Worm (Caenorhabditis elegans) whole organism, L2 larva: ENCODE measurements around the gene Y6E2A.1.
"Not testable (repeated sequence)": the region's sequence is repeated elsewhere in the genome, so short reads cannot be mapped to it uniquely, and the experiment has no call there.

Source experiments
- C34F6.9 ChIP-seq: fragments of 150-350 bp; optimal IDR thresholded peaks from 2 replicates; lab custom pipeline; 2014; ENCODE audit warnings: missing biosample characterization, missing genetic modification characterization
- F13H6.1 ChIP-seq: sonication (generic microtip); optimal IDR thresholded peaks from 2 replicates; lab custom pipeline; 2016; ENCODE audit warnings: missing genetic modification characterization, missing compliant biosample characterization
- Y55F3AM.14 ChIP-seq: fragments of 200-800 bp; sonication (Bioruptor generic); optimal IDR thresholded peaks from 2 replicates; lab custom pipeline; 2018; ENCODE audit warnings: mild to moderate bottlenecking, missing genetic modification characterization, missing compliant biosample characterization
- ZK546.5 ChIP-seq: sonication (generic microtip); optimal IDR thresholded peaks from 2 replicates; lab custom pipeline; 2017; ENCODE audit warnings: missing biosample characterization, missing genetic modification characterization
- alr-1 ChIP-seq: fragments of 150-350 bp; optimal IDR thresholded peaks from 2 replicates; lab custom pipeline; 2014; ENCODE audit warnings: missing biosample characterization, missing genetic modification characterization
- aly-2 ChIP-seq: fragments of 150-350 bp; optimal IDR thresholded peaks from 2 replicates; lab custom pipeline; 2014; ENCODE audit warnings: missing biosample characterization, missing genetic modification characterization
- ama-1 ChIP-seq: fragments of 150-350 bp; optimal IDR thresholded peaks from 2 replicates; lab custom pipeline; 2018; ENCODE audit warnings: inconsistent platforms
- blmp-1 ChIP-seq: sonication (generic microtip); optimal IDR thresholded peaks from 2 replicates; lab custom pipeline; 2017; ENCODE audit warnings: missing genetic modification characterization, mild to moderate bottlenecking, missing compliant biosample characterization, antibody characterized with exemption, moderate library complexity; ENCODE audit not compliant: insufficient read depth
- ceh-16 ChIP-seq: fragments of 150-350 bp; optimal IDR thresholded peaks from 2 replicates; lab custom pipeline; 2014; ENCODE audit warnings: missing biosample characterization, missing genetic modification characterization
- ceh-82 ChIP-seq: fragments of 150-350 bp; optimal IDR thresholded peaks from 2 replicates; lab custom pipeline; 2014; ENCODE audit warnings: missing biosample characterization, missing genetic modification characterization
- crh-2 ChIP-seq: sonication (generic microtip); optimal IDR thresholded peaks from 2 replicates; lab custom pipeline; 2017; ENCODE audit warnings: missing biosample characterization, missing genetic modification characterization
- dmd-4 ChIP-seq: sonication (generic microtip); optimal IDR thresholded peaks from 2 replicates; lab custom pipeline; 2017; ENCODE audit warnings: missing biosample characterization, missing genetic modification characterization
- egl-27 ChIP-seq: sonication (generic microtip); optimal IDR thresholded peaks from 3 replicates; lab custom pipeline; 2017; ENCODE audit warnings: missing biosample characterization, missing genetic modification reagents, missing genetic modification characterization
- elt-1 ChIP-seq: fragments of 150-350 bp; optimal IDR thresholded peaks from 2 replicates; lab custom pipeline; 2014; ENCODE audit warnings: missing biosample characterization, missing genetic modification characterization
- fos-1 ChIP-seq: fragments of 150-350 bp; optimal IDR thresholded peaks from 2 replicates; lab custom pipeline; 2014; ENCODE audit warnings: missing biosample characterization, missing genetic modification characterization
- gmeb-1 ChIP-seq: fragments of 150-350 bp; optimal IDR thresholded peaks from 2 replicates; lab custom pipeline; 2014; ENCODE audit warnings: missing biosample characterization, missing genetic modification characterization
- lin-11 ChIP-seq: fragments of 150-350 bp; sonication (generic microtip); optimal IDR thresholded peaks from 2 replicates; lab custom pipeline; 2014; ENCODE audit warnings: missing biosample characterization, missing genetic modification characterization, inconsistent platforms, mixed read lengths
- lin-13 ChIP-seq: fragments of 150-350 bp; optimal IDR thresholded peaks from 2 replicates; lab custom pipeline; 2014; ENCODE audit warnings: missing biosample characterization, missing genetic modification reagents, missing genetic modification characterization
- lin-39 ChIP-seq: fragments of 150-350 bp; optimal IDR thresholded peaks from 2 replicates; lab custom pipeline; 2014; ENCODE audit warnings: missing biosample characterization, missing genetic modification reagents, missing genetic modification characterization
- lsy-2 ChIP-seq, 2 experiments: fragments of 150-350 bp in 1 of 2; sonication (generic microtip) in 1 of 2; optimal IDR thresholded peaks; 2 replicates each; lab custom pipeline; 2014 to 2017; ENCODE audit warnings: missing biosample characterization in 2 of 2, missing genetic modification characterization in 2 of 2
- mab-5 ChIP-seq: fragments of 150-350 bp; optimal IDR thresholded peaks from 2 replicates; lab custom pipeline; 2014; ENCODE audit warnings: missing biosample characterization, missing genetic modification characterization
- mbf-1 ChIP-seq: sonication (generic microtip); optimal IDR thresholded peaks from 2 replicates; lab custom pipeline; 2017; ENCODE audit warnings: missing biosample characterization, missing genetic modification characterization
- mdl-1 ChIP-seq, 2 experiments: fragments of 150-350 bp in 1 of 2; sonication (generic microtip) in 1 of 2; optimal IDR thresholded peaks; 2 replicates each; lab custom pipeline; 2017; ENCODE audit warnings: missing biosample characterization in 2 of 2, missing genetic modification characterization in 2 of 2
- nhr-10 ChIP-seq: sonication (generic microtip); optimal IDR thresholded peaks from 2 replicates; lab custom pipeline; 2017; ENCODE audit warnings: missing biosample characterization, missing genetic modification characterization
- nhr-11 ChIP-seq: fragments of 150-350 bp; optimal IDR thresholded peaks from 2 replicates; lab custom pipeline; 2014; ENCODE audit warnings: missing biosample characterization, missing genetic modification characterization
- nhr-12 ChIP-seq: fragments of 150-350 bp; optimal IDR thresholded peaks from 2 replicates; lab custom pipeline; 2014; ENCODE audit warnings: missing biosample characterization, missing genetic modification characterization
- nhr-129 ChIP-seq: fragments of 150-350 bp; optimal IDR thresholded peaks from 2 replicates; lab custom pipeline; 2014; ENCODE audit warnings: missing biosample characterization, missing genetic modification characterization
- nhr-25 ChIP-seq: fragments of 150-350 bp; sonication (generic microtip); optimal IDR thresholded peaks from 3 replicates; lab custom pipeline; 2014; ENCODE audit warnings: missing biosample characterization, missing genetic modification characterization
- nhr-6 ChIP-seq: fragments of 150-350 bp; optimal IDR thresholded peaks from 2 replicates; lab custom pipeline; 2014; ENCODE audit warnings: missing biosample characterization, missing genetic modification characterization
- nhr-77 ChIP-seq: fragments of 150-350 bp; optimal IDR thresholded peaks from 2 replicates; lab custom pipeline; 2014; ENCODE audit warnings: missing biosample characterization, missing genetic modification characterization
- sem-4 ChIP-seq: fragments of 150-350 bp; optimal IDR thresholded peaks from 2 replicates; lab custom pipeline; 2014; ENCODE audit warnings: missing biosample characterization, missing genetic modification reagents, missing genetic modification characterization
- skn-1 ChIP-seq: sonication (generic microtip); optimal IDR thresholded peaks from 2 replicates; lab custom pipeline; 2017; ENCODE audit warnings: missing biosample characterization, missing genetic modification characterization
- sma-3 ChIP-seq: sonication (generic microtip); optimal IDR thresholded peaks from 2 replicates; lab custom pipeline; 2016; ENCODE audit warnings: missing genetic modification reagents, missing genetic modification characterization, missing compliant biosample characterization
- sma-9 ChIP-seq, 2 experiments: fragments of 150-350 bp in 1 of 2; sonication (generic microtip) in 1 of 2; optimal IDR thresholded peaks; 2 replicates each; lab custom pipeline; 2014 to 2016; ENCODE audit warnings: missing genetic modification characterization in 2 of 2, mild to moderate bottlenecking in 1 of 2, missing biosample characterization in 1 of 2, missing compliant biosample characterization in 1 of 2, missing genetic modification reagents in 1 of 2, moderate library complexity in 1 of 2
- snpc-4 ChIP-seq: fragments of 150-350 bp; optimal IDR thresholded peaks from 2 replicates; lab custom pipeline; 2014; ENCODE audit warnings: missing biosample characterization, missing genetic modification characterization
- unc-39 ChIP-seq: fragments of 150-350 bp; optimal IDR thresholded peaks from 2 replicates; lab custom pipeline; 2014; ENCODE audit warnings: missing biosample characterization, missing genetic modification characterization
- unc-62 ChIP-seq: fragments of 150-350 bp; optimal IDR thresholded peaks from 2 replicates; lab custom pipeline; 2014; ENCODE audit warnings: missing biosample characterization, missing genetic modification reagents, missing genetic modification characterization
- zag-1 ChIP-seq: fragments of 150-350 bp; optimal IDR thresholded peaks from 2 replicates; lab custom pipeline; 2014; ENCODE audit warnings: missing biosample characterization, missing genetic modification characterization
- ztf-1 ChIP-seq: fragments of 200-800 bp; sonication (Bioruptor generic); conservative IDR thresholded peaks from 2 replicates; pipeline ENCODE4 v1.3.6; 2022; ENCODE audit warnings: missing genetic modification characterization, missing compliant biosample characterization
- ztf-11 ChIP-seq: sonication (generic microtip); optimal IDR thresholded peaks from 2 replicates; lab custom pipeline; 2017; ENCODE audit warnings: missing biosample characterization, missing genetic modification characterization

The Y6E2A.1 gene

DNA sequence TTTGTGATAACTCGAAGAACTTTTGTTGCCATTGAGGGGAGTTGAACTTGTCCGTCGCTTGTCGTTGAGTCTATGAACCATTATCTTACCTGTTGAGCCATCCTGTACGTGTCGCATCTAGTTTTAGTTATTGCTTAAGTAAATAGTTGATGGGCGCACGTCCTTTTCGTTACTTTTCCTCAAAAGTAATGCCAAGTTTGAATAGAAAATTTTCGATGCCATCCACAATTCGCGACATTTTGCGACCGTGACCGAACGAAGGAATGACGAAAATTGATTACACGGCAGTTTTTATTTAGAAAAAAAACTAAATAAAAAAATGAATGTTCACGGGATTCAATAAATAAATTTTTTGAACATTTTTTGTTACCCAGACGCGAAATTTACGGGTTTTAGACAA lies 42.1 kb downstream of the Y6E2A.1 start, which contains the start of gene F53E4.1:
Gene F53E4.1, minus strand, starts transcription at position 101 of the 400 bp plus-strand sequence.
- not testable (repeated sequence) for TF ChIP-seq mbf-1, lin-11, egl-27

DNA sequence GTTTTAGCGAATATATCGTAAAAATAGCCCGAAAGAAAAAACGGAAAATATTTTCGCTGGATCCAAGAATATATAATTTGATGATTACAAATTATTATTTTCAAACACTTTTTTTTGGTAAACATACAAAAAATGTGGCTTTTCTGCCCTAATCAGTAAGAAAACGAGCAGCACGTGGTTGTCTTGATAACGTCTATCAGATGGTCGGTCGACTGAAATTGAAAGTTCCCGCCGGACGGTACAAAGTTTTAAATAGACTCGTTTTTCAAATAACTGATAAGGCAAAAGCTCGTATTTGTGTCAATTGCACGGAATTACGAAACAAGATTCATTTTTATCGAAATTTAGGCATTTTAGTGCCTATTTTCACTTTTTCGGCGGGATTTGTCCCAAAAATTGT lies 43.6 kb downstream of the Y6E2A.1 start:
- TF ChIP-seq ztf-1 (GFP tag; lab: Robert Waterston, UW) (no peak), F13H6.1 (tag; lab: Kevin White, UChicago) (peak; percentile 66), dmd-4 (tag; lab: Kevin White, UChicago) (no peak), sma-3 (GFP tag; lab: Kevin White, UChicago) (peak; percentile 33), gmeb-1 (tag; lab: Kevin White, UChicago) (peak; percentile 65), elt-1 (no peak), nhr-12 (tag; lab: Kevin White, UChicago) (no peak), unc-39 (no peak), skn-1 (tag; lab: Kevin White, UChicago) (peak; percentile 46), mdl-1 (tag; optimal IDR thresholded peaks at IDR 0.05; lab: Kevin White, UChicago) (peak in 1 of 2 experiments; percentile 67), blmp-1 (peak; percentile 67), nhr-11 (tag; lab: Kevin White, UChicago) (no peak), fos-1 (tag; lab: Kevin White, UChicago) (peak; percentile 82), egl-27 (no peak), crh-2 (tag; lab: Kevin White, UChicago) (peak; percentile 72), sma-9 (GFP tag; optimal IDR thresholded peaks at IDR 0.05; lab: Kevin White, UChicago) (peak; percentile 85), sma-9 (tag; optimal IDR thresholded peaks at IDR 0.05; lab: Kevin White, UChicago) (no peak)

- TF ChIP-seq snpc-4 (tag; lab: Kevin White, UChicago): no peak
- TF ChIP-seq skn-1 (tag; lab: Kevin White, UChicago): no peak
- TF ChIP-seq nhr-77 (tag; lab: Kevin White, UChicago): no peak
- TF ChIP-seq zag-1 (tag; lab: Kevin White, UChicago): no peak
- TF ChIP-seq gmeb-1 (tag; lab: Kevin White, UChicago): peak; percentile 15
- peak; percentile 16 for TF ChIP-seq nhr-6
- peak; percentile 53 for TF ChIP-seq ama-1 (lab: Kevin White, UChicago)
- peak; percentile 93 for TF ChIP-seq nhr-129 (tag; lab: Kevin White, UChicago)
- peak; percentile 53 for TF ChIP-seq sma-9 (GFP tag; optimal IDR thresholded peaks at IDR 0.05; lab: Kevin White, UChicago)
- TF ChIP-seq sma-9 (tag; optimal IDR thresholded peaks at IDR 0.05; lab: Kevin White, UChicago): no peak
- peak; percentile 50 for TF ChIP-seq F13H6.1 (tag; lab: Kevin White, UChicago)
- no peak for TF ChIP-seq unc-39
- no peak for TF ChIP-seq nhr-10 (tag; lab: Kevin White, UChicago)
- no peak for TF ChIP-seq unc-62 (GFP tag; lab: Kevin White, UChicago)
- TF ChIP-seq blmp-1: peak; percentile 80
- no peak for TF ChIP-seq mab-5
- no peak for TF ChIP-seq lin-13 (GFP tag; lab: Kevin White, UChicago)
- TF ChIP-seq mbf-1: no peak
- peak; percentile 59 for TF ChIP-seq fos-1 (tag; lab: Kevin White, UChicago)
- TF ChIP-seq Y55F3AM.14: no peak
- TF ChIP-seq sma-3 (GFP tag; lab: Kevin White, UChicago): no peak
- TF ChIP-seq aly-2: no peak
- TF ChIP-seq lin-39 (tag; lab: Kevin White, UChicago): no peak
- TF ChIP-seq lin-11: no peak
- TF ChIP-seq lsy-2 (tag; optimal IDR thresholded peaks at IDR 0.05; lab: Kevin White, UChicago): peak in 1 of 2 experiments; percentile 33
- TF ChIP-seq nhr-25 (tag; lab: Kevin White, UChicago): peak; percentile 79
- peak; percentile 26 for TF ChIP-seq elt-1
- peak; percentile 47 for TF ChIP-seq crh-2 (tag; lab: Kevin White, UChicago)
- no peak for TF ChIP-seq alr-1 (tag; lab: Kevin White, UChicago)
- peak; percentile 54 for TF ChIP-seq sem-4
- TF ChIP-seq ztf-11: no peak
- no peak for TF ChIP-seq dmd-4 (tag; lab: Kevin White, UChicago)
- peak; percentile 25 for TF ChIP-seq C34F6.9 (tag; lab: Kevin White, UChicago)
- TF ChIP-seq egl-27: peak; percentile 5
- TF ChIP-seq ZK546.5 (tag; lab: Kevin White, UChicago): no peak
- TF ChIP-seq ceh-16: peak; percentile 45
- no peak for TF ChIP-seq ceh-82 (tag; lab: Kevin White, UChicago)
- no peak for TF ChIP-seq ztf-1 (GFP tag; lab: Robert Waterston, UW)
Observed at ce11 chrV:15664053-15664661, 46.1 kb downstream of the Y6E2A.1 start.
